Fruit fly (Drosophila melanogaster) whole organism, pupa: ENCODE data around the gene Gbeta76C.

Experiments used
- CG10348 ChIP-seq: fragments of 200-800 bp; sonication (Bioruptor generic); IDR thresholded peaks from 2 replicates; pipeline ENCODE4 v1.3.6; 2022; ENCODE audit warnings: missing biosample characterization, missing genetic modification characterization
- CG12605 ChIP-seq: fragments of 200-800 bp; sonication (Bioruptor generic); IDR thresholded peaks from 2 replicates; pipeline ENCODE4 v1.3.6; 2022; ENCODE audit warnings: missing biosample characterization, missing genetic modification characterization
- CG13204 ChIP-seq: fragments of 200-800 bp; sonication (Bioruptor generic); optimal IDR thresholded peaks from 2 replicates; lab custom pipeline; 2018; ENCODE audit warnings: missing biosample characterization, mild to moderate bottlenecking, missing genetic modification characterization, moderate library complexity
- CG14655 ChIP-seq: fragments of 200-800 bp; sonication (Bioruptor generic); optimal IDR thresholded peaks from 3 replicates; lab custom pipeline; 2017; ENCODE audit warnings: mild to moderate bottlenecking, missing biosample characterization, missing genetic modification reagents, missing genetic modification characterization
- CG15710 ChIP-seq: fragments of 200-800 bp; sonication (Bioruptor generic); optimal IDR thresholded peaks from 2 replicates; lab custom pipeline; 2018; ENCODE audit warnings: missing biosample characterization, mild to moderate bottlenecking, missing genetic modification characterization, moderate library complexity
- CG17806 ChIP-seq: fragments of 200-800 bp; sonication (Bioruptor generic); optimal IDR thresholded peaks from 2 replicates; lab custom pipeline; 2018; ENCODE audit warnings: missing biosample characterization, mild to moderate bottlenecking, missing genetic modification characterization, moderate library complexity
- CG32121 ChIP-seq: fragments of 200-800 bp; sonication (Bioruptor generic); IDR thresholded peaks from 2 replicates; pipeline ENCODE4 v1.3.6; 2022; ENCODE audit warnings: missing biosample characterization, missing genetic modification characterization
- CG34367 ChIP-seq: fragments of 200-800 bp; sonication (Bioruptor generic); optimal IDR thresholded peaks from 2 replicates; lab custom pipeline; 2018; ENCODE audit warnings: missing biosample characterization, mild to moderate bottlenecking, missing genetic modification characterization
- CG4496 ChIP-seq: fragments of 200-800 bp; sonication (Bioruptor generic); IDR thresholded peaks from 3 replicates; pipeline ENCODE4 v1.3.6; 2022; ENCODE audit warnings: missing biosample characterization, missing genetic modification characterization
- CG8159 ChIP-seq: fragments of 200-800 bp; sonication (Bioruptor generic); optimal IDR thresholded peaks from 3 replicates; lab custom pipeline; 2018; ENCODE audit warnings: missing biosample characterization, mild to moderate bottlenecking, missing genetic modification characterization, moderate library complexity
- CG8301 ChIP-seq: fragments of 200-800 bp; sonication (Bioruptor generic); optimal IDR thresholded peaks from 2 replicates; lab custom pipeline; 2018; ENCODE audit warnings: missing biosample characterization, mild to moderate bottlenecking, missing genetic modification characterization
- CG9948 ChIP-seq: fragments of 200-800 bp; sonication (Bioruptor generic); optimal IDR thresholded peaks from 2 replicates; lab custom pipeline; 2018; ENCODE audit warnings: missing biosample characterization, mild to moderate bottlenecking, missing genetic modification characterization, moderate library complexity
- D1 ChIP-seq: fragments of 200-800 bp; sonication (Bioruptor generic); optimal IDR thresholded peaks from 2 replicates; lab custom pipeline; 2018; ENCODE audit warnings: missing biosample characterization, mild to moderate bottlenecking, missing genetic modification characterization, moderate library complexity
- EcR ChIP-seq: fragments of 200-800 bp; sonication (Bioruptor generic); optimal IDR thresholded peaks from 3 replicates; lab custom pipeline; 2019; ENCODE audit warnings: missing biosample characterization, missing genetic modification characterization, mild to moderate bottlenecking, moderate library complexity, missing genetic modification reagents
- Ets98B ChIP-seq: fragments of 200-800 bp; sonication (Bioruptor generic); IDR thresholded peaks from 2 replicates; pipeline ENCODE4 v1.3.6; 2022; ENCODE audit warnings: missing biosample characterization, missing genetic modification characterization
- Pif1A ChIP-seq: fragments of 200-800 bp; sonication (Bioruptor generic); optimal IDR thresholded peaks from 3 replicates; lab custom pipeline; 2016; ENCODE audit warnings: missing biosample characterization, missing genetic modification characterization
- Pif1B ChIP-seq: fragments of 200-800 bp; sonication (Bioruptor generic); optimal IDR thresholded peaks from 3 replicates; lab custom pipeline; 2016; ENCODE audit warnings: missing biosample characterization, missing genetic modification characterization
- Snoo ChIP-seq: fragments of 200-800 bp; sonication (Bioruptor generic); optimal IDR thresholded peaks from 3 replicates; lab custom pipeline; 2017; ENCODE audit warnings: missing biosample characterization, mild to moderate bottlenecking, missing genetic modification characterization, inconsistent platforms
- fd96Ca ChIP-seq: fragments of 200-800 bp; sonication (Bioruptor generic); IDR thresholded peaks from 3 replicates; pipeline ENCODE4 v1.3.6; 2022; ENCODE audit warnings: missing biosample characterization, missing genetic modification characterization
- gl ChIP-seq: fragments of 200-800 bp; sonication (Bioruptor generic); optimal IDR thresholded peaks from 2 replicates; lab custom pipeline; 2018; ENCODE audit warnings: missing biosample characterization, mild to moderate bottlenecking, missing genetic modification characterization
- rn ChIP-seq: fragments of 200-800 bp; sonication (Bioruptor generic); IDR thresholded peaks from 2 replicates; pipeline ENCODE4 v1.3.6; 2022; ENCODE audit warnings: missing biosample characterization, missing genetic modification characterization

Gbeta76C gene

dm6 chr3L:19674317-19674716, 13.1 kb upstream of the Gbeta76C start:
- TF ChIP-seq Snoo (tag; lab: Kevin White, UChicago) (peak; percentile 18), Pif1B (GFP tag; lab: Kevin White, UChicago) (peak; percentile 23), CG9948 (peak; percentile 42), gl (peak; percentile 1), CG32121 (no peak), CG8159 (tag; lab: Kevin White, UChicago) (peak; percentile 57), EcR (GFP tag; lab: Kevin White, UChicago) (no peak), CG13204 (GFP tag; lab: Kevin White, UChicago) (no peak), CG34367 (tag; lab: Kevin White, UChicago) (peak; percentile 30), rn (GFP tag; lab: Robert Waterston, UW) (no peak), Ets98B (no peak), Pif1A (GFP tag; lab: Kevin White, UChicago) (peak; percentile 40), D1 (tag; lab: Kevin White, UChicago) (no peak), fd96Ca (GFP tag; lab: Robert Waterston, UW) (no peak), CG14655 (GFP tag; lab: Kevin White, UChicago) (peak; percentile 46), CG8301 (peak; percentile 22), CG12605 (GFP tag; lab: Robert Waterston, UW) (no peak), CG17806 (tag; lab: Kevin White, UChicago) (peak; percentile 51), CG4496 (GFP tag; lab: Robert Waterston, UW) (peak; percentile 55; the same call in 2 of the 3 replicates), CG10348 (GFP tag; lab: Robert Waterston, UW) (no peak), CG15710 (peak; percentile 53)

dm6 chr3L:19676050-19676449, 11.4 kb upstream of the Gbeta76C start:
- no peak for TF ChIP-seq fd96Ca (GFP tag; lab: Robert Waterston, UW)
- peak; percentile 7 for TF ChIP-seq Pif1A (GFP tag; lab: Kevin White, UChicago)
- peak; percentile 27; the same call in 1 of the 3 replicates for TF ChIP-seq CG4496 (GFP tag; lab: Robert Waterston, UW)
- peak; percentile 43 for TF ChIP-seq CG8301
- peak; percentile 36 for TF ChIP-seq Snoo (tag; lab: Kevin White, UChicago)
- TF ChIP-seq CG17806 (tag; lab: Kevin White, UChicago), result no peak
- no peak for TF ChIP-seq CG14655 (GFP tag; lab: Kevin White, UChicago)
- no peak for TF ChIP-seq gl
- TF ChIP-seq CG34367 (tag; lab: Kevin White, UChicago), result no peak
- peak; percentile 34 for TF ChIP-seq CG9948
- no peak for TF ChIP-seq CG32121
- no peak for TF ChIP-seq CG12605 (GFP tag; lab: Robert Waterston, UW)
- peak; percentile 15 for TF ChIP-seq Pif1B (GFP tag; lab: Kevin White, UChicago)
- no peak for TF ChIP-seq EcR (GFP tag; lab: Kevin White, UChicago)
- no peak for TF ChIP-seq CG10348 (GFP tag; lab: Robert Waterston, UW)
- peak; percentile 22 for TF ChIP-seq CG15710
- no peak for TF ChIP-seq D1 (tag; lab: Kevin White, UChicago)
- TF ChIP-seq CG13204 (GFP tag; lab: Kevin White, UChicago), result no peak
- TF ChIP-seq CG8159 (tag; lab: Kevin White, UChicago), result peak; percentile 66
- TF ChIP-seq rn (GFP tag; lab: Robert Waterston, UW), result no peak
- no peak for TF ChIP-seq Ets98B

dm6 chr3L:19682902-19683301, 4.5 kb upstream of the Gbeta76C start:
- TF ChIP-seq fd96Ca (GFP tag; lab: Robert Waterston, UW), result no peak
- TF ChIP-seq CG4496 (GFP tag; lab: Robert Waterston, UW), result 0 out of 3 replicates have a peak, but pooled peaks have one; percentile 12
- no peak for TF ChIP-seq Pif1A (GFP tag; lab: Kevin White, UChicago)
- no peak for TF ChIP-seq CG34367 (tag; lab: Kevin White, UChicago)
- no peak for TF ChIP-seq Pif1B (GFP tag; lab: Kevin White, UChicago)
- no peak for TF ChIP-seq Ets98B

dm6 chr3L:19683520-19683919, 3.9 kb upstream of the Gbeta76C start:
- TF ChIP-seq CG9948, result no peak
- TF ChIP-seq EcR (GFP tag; lab: Kevin White, UChicago), result no peak
- no peak for TF ChIP-seq Snoo (tag; lab: Kevin White, UChicago)
- no peak for TF ChIP-seq CG15710
- TF ChIP-seq CG12605 (GFP tag; lab: Robert Waterston, UW), result no peak
- TF ChIP-seq CG17806 (tag; lab: Kevin White, UChicago), result no peak
- TF ChIP-seq Pif1A (GFP tag; lab: Kevin White, UChicago), result no peak
- TF ChIP-seq CG8159 (tag; lab: Kevin White, UChicago), result no peak
- TF ChIP-seq gl, result no peak
- TF ChIP-seq Ets98B, result no peak
- no peak for TF ChIP-seq CG34367 (tag; lab: Kevin White, UChicago)
- TF ChIP-seq D1 (tag; lab: Kevin White, UChicago), result no peak
- TF ChIP-seq CG32121, result no peak
- no peak for TF ChIP-seq Pif1B (GFP tag; lab: Kevin White, UChicago)
- TF ChIP-seq CG10348 (GFP tag; lab: Robert Waterston, UW), result no peak
- TF ChIP-seq, all 21 proteins: peak for 0

- TF ChIP-seq CG15710 (no peak), CG4496 (GFP tag; lab: Robert Waterston, UW) (peak; percentile 19; the same call in 2 of the 3 replicates), CG32121 (no peak), Pif1B (GFP tag; lab: Kevin White, UChicago) (peak; percentile 16), CG34367 (tag; lab: Kevin White, UChicago) (no peak), Snoo (tag; lab: Kevin White, UChicago) (no peak), CG14655 (GFP tag; lab: Kevin White, UChicago) (no peak), CG8301 (peak; percentile 80), CG13204 (GFP tag; lab: Kevin White, UChicago) (peak; percentile 5), CG9948 (no peak), Pif1A (GFP tag; lab: Kevin White, UChicago) (no peak), fd96Ca (GFP tag; lab: Robert Waterston, UW) (0 out of 3 replicates have a peak, but pooled peaks have one; percentile 48), EcR (GFP tag; lab: Kevin White, UChicago) (peak; percentile 50), CG12605 (GFP tag; lab: Robert Waterston, UW) (no peak), gl (no peak), D1 (tag; lab: Kevin White, UChicago) (no peak), CG17806 (tag; lab: Kevin White, UChicago) (no peak), rn (GFP tag; lab: Robert Waterston, UW) (no peak), CG10348 (GFP tag; lab: Robert Waterston, UW) (no peak), Ets98B (peak; percentile 54; the same call in 1 of the 2 replicates), CG8159 (tag; lab: Kevin White, UChicago) (no peak)
These were observed 6.8 kb downstream of the Gbeta76C start for dm6 chr3L:19694156-19694643.
